Worm (Caenorhabditis elegans): ENCODE measurements around the gene ech-2.

The ech-2 gene

ce11 chrIV:11899358-11899757 lies 43.2 kb upstream of the ech-2 start, which contains the start of gene nhr-43:
nhr-43 (plus strand) TSS chrIV:11899590.
- no peak for TF ChIP-seq pha-4 (tag; optimal IDR thresholded peaks at IDR 0.05)
- TF ChIP-seq ceh-39 (tag; optimal IDR thresholded peaks at IDR 0.05) = no peak
- no peak for TF ChIP-seq bed-3 (GFP tag; optimal IDR thresholded peaks at IDR 0.05)
- no peak for TF ChIP-seq mab-5 (tag; optimal IDR thresholded peaks at IDR 0.05)
- peak; percentile 12 for TF ChIP-seq ham-2 (GFP tag; optimal IDR thresholded peaks at IDR 0.05)
- no peak for TF ChIP-seq hlh-1 (tag; optimal IDR thresholded peaks at IDR 0.05)
- no peak for TF ChIP-seq lsy-2 (tag; optimal IDR thresholded peaks at IDR 0.05)

DNA sequence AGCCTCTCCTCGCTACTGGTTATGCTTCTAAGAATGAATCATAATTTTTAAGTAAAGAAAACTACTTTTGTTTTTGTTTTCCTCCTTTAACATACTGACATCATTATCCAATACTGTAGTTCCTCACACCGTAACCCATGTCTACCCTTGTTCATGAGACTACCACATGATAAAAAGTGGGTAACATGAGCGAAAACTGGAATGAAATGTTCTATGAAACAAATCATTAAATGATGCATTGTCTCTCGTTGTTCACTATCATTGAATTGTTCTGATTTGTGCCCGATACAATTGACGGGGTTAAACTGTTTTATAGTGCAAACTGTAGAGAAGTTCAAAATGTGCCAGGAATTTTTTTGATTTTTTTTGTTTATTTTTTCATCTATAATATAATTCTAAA lies 41.6 kb upstream of the ech-2 start:
- no peak for TF ChIP-seq elt-3 (tag; optimal IDR thresholded peaks at IDR 0.05)
- no peak for TF ChIP-seq mls-2 (tag; optimal IDR thresholded peaks at IDR 0.05)
- no peak for TF ChIP-seq nhr-12 (tag; optimal IDR thresholded peaks at IDR 0.05)
- TF ChIP-seq pha-4 (tag; optimal IDR thresholded peaks at IDR 0.05) = no peak
- TF ChIP-seq nhr-2 (tag; optimal IDR thresholded peaks at IDR 0.05) = no peak
- TF ChIP-seq M03D4.4 (tag; optimal IDR thresholded peaks at IDR 0.05) = no peak

ce11 chrIV:11893336-11893735 lies 37.2 kb upstream of the ech-2 start:
- TF ChIP-seq cnd-1 (tag; optimal IDR thresholded peaks at IDR 0.05) = no peak
- TF ChIP-seq M03D4.4 (tag; optimal IDR thresholded peaks at IDR 0.05) = no peak
- no peak for TF ChIP-seq hlh-1 (tag; optimal IDR thresholded peaks at IDR 0.05)
- TF ChIP-seq ham-2 (GFP tag; optimal IDR thresholded peaks at IDR 0.05) = no peak
- no peak for TF ChIP-seq nhr-237 (tag; optimal IDR thresholded peaks at IDR 0.05)
- no peak for TF ChIP-seq unc-120 (tag; optimal IDR thresholded peaks at IDR 0.05; ENCODE audit: poor library complexity, severe bottlenecking)
- TF ChIP-seq zip-8 (tag; optimal IDR thresholded peaks at IDR 0.05) = no peak
- no peak for TF ChIP-seq drap-1 (GFP tag; optimal IDR thresholded peaks at IDR 0.05)

ce11 chrIV:11892545-11892944 lies 36.4 kb upstream of the ech-2 start:
- TF ChIP-seq nhr-76 (tag; optimal IDR thresholded peaks at IDR 0.05) = no peak
- no peak for TF ChIP-seq nhr-28 (tag; optimal IDR thresholded peaks at IDR 0.05)
- TF ChIP-seq ceh-83 (GFP tag; optimal IDR thresholded peaks at IDR 0.05) = no peak
- TF ChIP-seq ham-2 (GFP tag; optimal IDR thresholded peaks at IDR 0.05) = no peak
- no peak for TF ChIP-seq mls-2 (tag; optimal IDR thresholded peaks at IDR 0.05)
- TF ChIP-seq ztf-11 (tag; optimal IDR thresholded peaks at IDR 0.05) = no peak
- no peak for TF ChIP-seq nhr-2 (tag; optimal IDR thresholded peaks at IDR 0.05)
- no peak for TF ChIP-seq unc-120 (tag; optimal IDR thresholded peaks at IDR 0.05; ENCODE audit: poor library complexity, severe bottlenecking)
- TF ChIP-seq nhr-12 (tag; optimal IDR thresholded peaks at IDR 0.05) = no peak
- no peak for TF ChIP-seq hlh-1 (tag; optimal IDR thresholded peaks at IDR 0.05)

DNA sequence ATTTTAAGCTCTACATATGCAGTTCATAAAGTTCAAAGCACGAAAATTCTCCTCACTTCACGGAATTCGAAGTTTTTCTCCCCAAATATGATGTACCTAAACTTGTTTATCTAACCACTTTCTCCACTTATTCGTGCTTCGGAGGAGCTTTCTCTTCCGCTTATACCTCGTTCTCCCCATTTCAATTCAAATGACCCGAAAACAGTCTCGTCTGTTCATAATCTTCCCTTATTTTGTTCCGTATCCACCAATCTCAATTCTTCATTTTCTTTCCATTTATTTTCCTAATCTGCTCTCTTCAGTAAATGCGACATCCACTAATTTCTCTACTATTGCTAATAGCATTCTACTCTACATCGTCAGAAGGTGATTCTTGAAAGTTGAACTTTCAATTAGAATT lies 29.2 kb upstream of the ech-2 start, which contains the start of gene let-653:
TSS of gene let-653 (plus strand) at position 301 of the 400 bp plus-strand sequence.
- TF ChIP-seq pha-4 (tag; optimal IDR thresholded peaks at IDR 0.05) (no peak), ham-2 (GFP tag; optimal IDR thresholded peaks at IDR 0.05) (no peak), lsy-2 (tag; optimal IDR thresholded peaks at IDR 0.05) (no peak), unc-62 (GFP tag; optimal IDR thresholded peaks at IDR 0.05) (no peak), blmp-1 (tag; optimal IDR thresholded peaks at IDR 0.05) (peak; percentile 27)

DNA sequence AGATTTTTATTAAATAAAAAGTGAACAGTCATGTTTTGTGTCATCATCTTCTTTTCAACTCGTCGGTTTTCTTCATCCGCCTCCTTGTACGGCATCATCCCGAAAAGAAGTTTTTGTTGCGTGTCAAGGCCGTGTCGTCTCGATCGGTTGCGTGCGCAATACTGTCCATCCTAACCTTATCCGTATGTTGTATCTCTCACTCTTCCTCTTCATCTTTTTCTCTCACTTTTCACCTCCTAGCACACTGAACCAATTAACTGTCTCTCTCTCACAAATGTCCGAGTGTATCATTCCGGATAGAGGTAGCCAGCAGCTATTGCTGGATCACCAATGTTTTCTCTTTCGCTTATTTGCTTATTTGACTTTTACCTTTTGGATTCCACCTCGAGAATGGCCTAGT lies 27.3 kb upstream of the ech-2 start:
- TF ChIP-seq elt-1 (tag; optimal IDR thresholded peaks at IDR 0.05; ENCODE audit: borderline replicate concordance, insufficient read depth) = peak; percentile 75
- peak; percentile 63 for TF ChIP-seq blmp-1 (tag; optimal IDR thresholded peaks at IDR 0.05)
- no peak for TF ChIP-seq nhr-28 (tag; optimal IDR thresholded peaks at IDR 0.05)
- peak; percentile 41 for TF ChIP-seq unc-62 (GFP tag; optimal IDR thresholded peaks at IDR 0.05)
- peak; percentile 94 for TF ChIP-seq ham-2 (GFP tag; optimal IDR thresholded peaks at IDR 0.05)
- no peak for TF ChIP-seq nhr-237 (tag; optimal IDR thresholded peaks at IDR 0.05)

DNA sequence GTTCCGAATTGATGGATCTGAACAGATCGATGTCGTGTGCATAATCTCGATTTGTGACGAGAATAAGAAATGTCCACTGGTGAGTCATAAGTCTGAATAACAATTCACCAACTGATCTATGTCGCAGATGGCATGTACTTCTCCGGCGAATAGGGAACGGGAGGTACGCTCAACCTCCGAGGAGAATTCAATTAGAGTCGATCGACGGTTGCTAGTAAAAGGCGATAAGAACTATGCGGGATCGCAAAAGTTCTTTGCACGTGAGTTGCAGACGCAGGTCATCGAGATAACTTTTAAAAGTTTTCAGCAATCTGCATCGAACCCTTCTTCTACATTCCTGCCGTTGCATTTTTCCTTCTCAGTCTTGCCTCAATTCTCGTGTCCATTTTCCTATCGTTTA lies 26.4 kb upstream of the ech-2 start:
- TF ChIP-seq flh-1 (GFP tag; optimal IDR thresholded peaks at IDR 0.05) (no peak), bed-3 (GFP tag; optimal IDR thresholded peaks at IDR 0.05) (no peak), elt-1 (tag; optimal IDR thresholded peaks at IDR 0.05; ENCODE audit: borderline replicate concordance, insufficient read depth) (no peak), nhr-28 (tag; optimal IDR thresholded peaks at IDR 0.05) (no peak), ceh-83 (GFP tag; optimal IDR thresholded peaks at IDR 0.05) (no peak), lsy-2 (tag; optimal IDR thresholded peaks at IDR 0.05) (no peak), snpc-4 (tag; optimal IDR thresholded peaks at IDR 0.05) (no peak), nhr-76 (tag; optimal IDR thresholded peaks at IDR 0.05) (no peak), elt-3 (tag; optimal IDR thresholded peaks at IDR 0.05) (no peak), nhr-237 (tag; optimal IDR thresholded peaks at IDR 0.05) (no peak), lin-32 (GFP tag; optimal IDR thresholded peaks at IDR 0.05) (no peak), sptf-1 (tag; optimal IDR thresholded peaks at IDR 0.05) (no peak), hlh-1 (tag; optimal IDR thresholded peaks at IDR 0.05) (no peak), ces-1 (GFP tag; optimal IDR thresholded peaks at IDR 0.05) (no peak), ceh-39 (tag; optimal IDR thresholded peaks at IDR 0.05) (no peak), unc-120 (tag; optimal IDR thresholded peaks at IDR 0.05; ENCODE audit: poor library complexity, severe bottlenecking) (no peak)

All from whole organism, mixed stage, embryonic.